Worm (Caenorhabditis elegans) whole organism, L4/young adult: ENCODE data around the gene C33F10.8.

Source experiments
- W03F9.2 ChIP-seq: fragments of 150-350 bp; optimal IDR thresholded peaks from 2 replicates; lab custom pipeline; 2014; ENCODE audit warnings: missing biosample characterization, missing genetic modification characterization
- him-1 ChIP-seq: sonication (generic microtip); optimal IDR thresholded peaks from 2 replicates; lab custom pipeline; 2016; ENCODE audit warnings: missing genotype, missing genetic modification reagents, missing genetic modification characterization, missing compliant biosample characterization

ce11 chrII:4863357-4863756 lies 38.3 kb upstream of the C33F10.8 start, which contains the start of the genes mpst-4 and F11G11.14:
- TF ChIP-seq W03F9.2 (tag; lab: Kevin White, UChicago) (no peak), him-1 (tag; lab: Kevin White, UChicago) (no peak)
